Fruit fly (Drosophila melanogaster) whole organism, embryonic: ENCODE measurements around the gene lute.

ENCODE experiments used
- B-H1 ChIP-seq: fragments of 200-800 bp; sonication (Bioruptor generic); IDR thresholded peaks from 3 replicates; pipeline ENCODE4 v1.3.6; 2022; ENCODE audit warnings: missing biosample characterization, missing genetic modification characterization
- CG10959 ChIP-seq: fragments of 200-800 bp; sonication (Bioruptor generic); IDR thresholded peaks from 2 replicates; pipeline ENCODE4 v1.3.6; 2022; ENCODE audit warnings: missing biosample characterization, missing genetic modification characterization
- CG11695 ChIP-seq: fragments of 200-800 bp; sonication (Bioruptor generic); IDR thresholded peaks from 3 replicates; pipeline ENCODE4 v1.3.6; 2022; ENCODE audit warnings: missing biosample characterization, missing genetic modification characterization
- CG16815 ChIP-seq: fragments of 200-800 bp; sonication (Bioruptor generic); optimal IDR thresholded peaks from 3 replicates; lab custom pipeline; 2017; ENCODE audit warnings: missing biosample characterization, mild to moderate bottlenecking, missing genetic modification characterization
- CG17385 ChIP-seq: fragments of 200-800 bp; sonication (Bioruptor generic); optimal IDR thresholded peaks from 3 replicates; lab custom pipeline; 2018; ENCODE audit warnings: missing biosample characterization, mild to moderate bottlenecking, missing genetic modification characterization
- CG17568 ChIP-seq: fragments of 200-800 bp; sonication (Bioruptor generic); optimal IDR thresholded peaks from 2 replicates; lab custom pipeline; 2018; ENCODE audit warnings: missing biosample characterization, mild to moderate bottlenecking, missing genetic modification characterization, moderate library complexity
- CG2202 ChIP-seq: fragments of 200-800 bp; sonication (Bioruptor generic); optimal IDR thresholded peaks from 2 replicates; lab custom pipeline; 2018; ENCODE audit warnings: missing biosample characterization, mild to moderate bottlenecking, missing genetic modification characterization
- CG31388 ChIP-seq: fragments of 200-800 bp; sonication (Bioruptor generic); optimal IDR thresholded peaks from 2 replicates; lab custom pipeline; 2016; ENCODE audit warnings: missing biosample characterization, missing genetic modification characterization
- CG34376 ChIP-seq: fragments of 200-800 bp; sonication (Bioruptor generic); optimal IDR thresholded peaks from 2 replicates; lab custom pipeline; 2018; ENCODE audit warnings: missing biosample characterization, mild to moderate bottlenecking, missing genetic modification characterization
- CG4282 ChIP-seq: fragments of 200-800 bp; sonication (Bioruptor generic); optimal IDR thresholded peaks from 2 replicates; lab custom pipeline; 2016; ENCODE audit warnings: missing biosample characterization, missing genetic modification characterization
- CG4360 ChIP-seq: fragments of 200-800 bp; sonication (Bioruptor generic); IDR thresholded peaks from 2 replicates; pipeline ENCODE4 v1.3.6; 2022; ENCODE audit warnings: missing biosample characterization, missing genetic modification characterization
- CG5245 ChIP-seq: fragments of 200-800 bp; sonication (Bioruptor generic); optimal IDR thresholded peaks from 3 replicates; lab custom pipeline; 2016; ENCODE audit warnings: missing biosample characterization, missing genetic modification characterization
- CG6272 ChIP-seq: fragments of 200-800 bp; sonication (Bioruptor generic); IDR thresholded peaks from 2 replicates; pipeline ENCODE4 v1.3.6; 2022; ENCODE audit warnings: missing biosample characterization, missing genetic modification characterization
- CG6683 ChIP-seq: fragments of 200-800 bp; sonication (Bioruptor generic); optimal IDR thresholded peaks from 2 replicates; lab custom pipeline; 2017; ENCODE audit warnings: missing biosample characterization, mild to moderate bottlenecking, missing genetic modification characterization, missing genetic modification reagents
- CG6854 ChIP-seq: fragments of 200-800 bp; sonication (Bioruptor generic); optimal IDR thresholded peaks from 3 replicates; lab custom pipeline; 2017; ENCODE audit warnings: missing biosample characterization, mild to moderate bottlenecking, missing genetic modification characterization
- CG7928 ChIP-seq: fragments of 200-800 bp; sonication (Bioruptor generic); optimal IDR thresholded peaks from 2 replicates; lab custom pipeline; 2017; ENCODE audit warnings: missing biosample characterization, mild to moderate bottlenecking, missing genetic modification characterization
- CG8290 ChIP-seq, 3 experiments: fragments of 200-800 bp; sonication (Bioruptor generic); optimal IDR thresholded peaks; 2 replicates each; lab custom pipeline; 2016 to 2019; ENCODE audit warnings: missing biosample characterization in 3 of 3, missing genetic modification characterization in 3 of 3, mild to moderate bottlenecking in 2 of 3, moderate library complexity in 1 of 3
- D19B ChIP-seq: fragments of 200-800 bp; sonication (Bioruptor generic); optimal IDR thresholded peaks from 2 replicates; lab custom pipeline; 2017; ENCODE audit warnings: missing biosample characterization, mild to moderate bottlenecking, missing genetic modification characterization
- Dbx ChIP-seq: fragments of 200-800 bp; sonication (Bioruptor generic); IDR thresholded peaks from 3 replicates; pipeline ENCODE4 v1.3.6; 2022; ENCODE audit warnings: missing biosample characterization, missing genetic modification characterization
- Deaf1 ChIP-seq: fragments of 200-800 bp; optimal IDR thresholded peaks from 3 replicates; lab custom pipeline; 2019; ENCODE audit warnings: missing biosample characterization, mild to moderate bottlenecking, missing genetic modification characterization, moderate library complexity
- Fer3 ChIP-seq: fragments of 200-800 bp; sonication (Bioruptor generic); optimal IDR thresholded peaks from 2 replicates; lab custom pipeline; 2018; ENCODE audit warnings: missing biosample characterization, mild to moderate bottlenecking, missing genetic modification characterization, moderate library complexity
- Hr51 ChIP-seq, 2 experiments: fragments of 200-800 bp; sonication (Bioruptor generic); optimal IDR thresholded peaks; 2 replicates in 1 of 2; 3 replicates in 1 of 2; lab custom pipeline; 2016 to 2018; ENCODE audit warnings: missing biosample characterization in 2 of 2, missing genetic modification characterization in 2 of 2, mild to moderate bottlenecking in 1 of 2, moderate library complexity in 1 of 2
- Nf-YA ChIP-seq: fragments of 200-800 bp; sonication (Bioruptor generic); IDR thresholded peaks from 2 replicates; pipeline ENCODE4 v1.3.6; 2022; ENCODE audit warnings: missing biosample characterization, missing genetic modification characterization
- al ChIP-seq: fragments of 200-800 bp; sonication (Bioruptor generic); IDR thresholded peaks from 2 replicates; pipeline ENCODE4 v1.3.6; 2022; ENCODE audit warnings: missing biosample characterization, missing genetic modification characterization
- ara ChIP-seq: fragments of 200-800 bp; sonication (Bioruptor generic); IDR thresholded peaks from 2 replicates; pipeline ENCODE4 v1.3.6; 2022; ENCODE audit warnings: missing biosample characterization, missing genetic modification characterization
- bbx ChIP-seq: fragments of 200-800 bp; sonication (Bioruptor generic); IDR thresholded peaks from 2 replicates; pipeline ENCODE4 v1.3.6; 2022; ENCODE audit warnings: missing biosample characterization, missing genetic modification characterization; ENCODE audit not compliant: partially characterized antibody
- ci ChIP-seq: fragments of 200-800 bp; sonication (Bioruptor generic); IDR thresholded peaks from 3 replicates; pipeline ENCODE4 v1.3.6; 2022; ENCODE audit warnings: missing biosample characterization, missing genetic modification characterization
- ems ChIP-seq: fragments of 200-800 bp; sonication (Bioruptor generic); optimal IDR thresholded peaks from 3 replicates; lab custom pipeline; 2016; ENCODE audit warnings: missing biosample characterization, missing genetic modification characterization
- eve ChIP-seq, 2 experiments: fragments of >200 bp; optimal IDR thresholded peaks; 2 replicates each; lab custom pipeline; 2017; ENCODE audit warnings: missing biosample characterization in 2 of 2, missing genetic modification characterization in 2 of 2
- exex ChIP-seq: fragments of 200-800 bp; sonication (Bioruptor generic); optimal IDR thresholded peaks from 4 replicates; lab custom pipeline; 2018; ENCODE audit warnings: missing biosample characterization, mild to moderate bottlenecking, missing genetic modification characterization, moderate library complexity
- gcm ChIP-seq: fragments of 200-800 bp; sonication (Bioruptor generic); optimal IDR thresholded peaks from 2 replicates; lab custom pipeline; 2019; ENCODE audit warnings: missing biosample characterization, mild to moderate bottlenecking, missing genetic modification characterization, moderate library complexity
- gcm2 ChIP-seq: fragments of 200-800 bp; sonication (Bioruptor generic); optimal IDR thresholded peaks from 2 replicates; lab custom pipeline; 2016; ENCODE audit warnings: missing biosample characterization, missing genetic modification characterization
- hkb ChIP-seq, 2 experiments: fragments of 200-800 bp in 1 of 2; fragments of >200 bp in 1 of 2; sonication (Bioruptor generic) in 1 of 2; IDR thresholded peaks in 1 of 2; optimal IDR thresholded peaks in 1 of 2; 2 replicates each; pipeline versions ENCODE4 v1.3.6 to Lab custom; 2017 to 2022; ENCODE audit warnings: missing biosample characterization in 1 of 2, missing genetic modification characterization in 1 of 2
- mirr ChIP-seq: fragments of 200-800 bp; sonication (Bioruptor generic); optimal IDR thresholded peaks from 3 replicates; lab custom pipeline; 2018; ENCODE audit warnings: missing biosample characterization, mild to moderate bottlenecking, missing genetic modification characterization
- nau ChIP-seq: fragments of 200-800 bp; sonication (Bioruptor generic); optimal IDR thresholded peaks from 3 replicates; lab custom pipeline; 2017; ENCODE audit warnings: missing biosample characterization, mild to moderate bottlenecking, missing genetic modification characterization, missing genetic modification reagents
- nmo ChIP-seq: fragments of 200-800 bp; sonication (Bioruptor generic); optimal IDR thresholded peaks from 2 replicates; lab custom pipeline; 2018; ENCODE audit warnings: missing biosample characterization, mild to moderate bottlenecking, missing genetic modification characterization, moderate library complexity
- onecut ChIP-seq: fragments of 200-800 bp; sonication (Bioruptor generic); IDR thresholded peaks from 2 replicates; pipeline ENCODE4 v1.3.6; 2022; ENCODE audit warnings: missing biosample characterization, missing genetic modification characterization
- org-1 ChIP-seq: fragments of 200-800 bp; sonication (Bioruptor generic); optimal IDR thresholded peaks from 2 replicates; lab custom pipeline; 2017; ENCODE audit warnings: missing biosample characterization, missing genetic modification characterization
- pita ChIP-seq: fragments of 200-800 bp; sonication (Bioruptor generic); optimal IDR thresholded peaks from 2 replicates; lab custom pipeline; 2017; ENCODE audit warnings: missing biosample characterization, mild to moderate bottlenecking, missing genetic modification characterization
- prd ChIP-seq, 3 experiments: fragments of >200 bp in 2 of 3; fragments of 200-800 bp in 1 of 3; sonication (Bioruptor generic) in 1 of 3; optimal IDR thresholded peaks in 2 of 3; IDR thresholded peaks in 1 of 3; 2 replicates in 2 of 3; 3 replicates in 1 of 3; pipeline versions ENCODE4 v1.3.6 to Lab custom; 2017 to 2022; ENCODE audit warnings: missing biosample characterization in 1 of 3, missing genetic modification characterization in 1 of 3
- sc ChIP-seq, 3 experiments: fragments of >200 bp in 2 of 3; fragments of 200-800 bp in 1 of 3; sonication (Bioruptor generic) in 1 of 3; optimal IDR thresholded peaks; 2 replicates in 2 of 3; 3 replicates in 1 of 3; lab custom pipeline; 2017; ENCODE audit warnings: mild to moderate bottlenecking in 1 of 3, missing biosample characterization in 1 of 3, missing genetic modification characterization in 1 of 3, missing genetic modification reagents in 1 of 3
- sens-2 ChIP-seq: fragments of 200-800 bp; sonication (Bioruptor generic); IDR thresholded peaks from 2 replicates; pipeline ENCODE4 v1.3.6; 2022; ENCODE audit warnings: missing biosample characterization, missing genetic modification characterization
- tx ChIP-seq: fragments of 200-800 bp; sonication (Bioruptor generic); optimal IDR thresholded peaks from 2 replicates; lab custom pipeline; 2016; ENCODE audit warnings: missing biosample characterization, missing genetic modification characterization
- unpg ChIP-seq: fragments of 200-800 bp; sonication (Bioruptor generic); optimal IDR thresholded peaks from 3 replicates; lab custom pipeline; 2018; ENCODE audit warnings: missing biosample characterization, mild to moderate bottlenecking, missing genetic modification characterization, moderate library complexity
- usp ChIP-seq: fragments of >200 bp; optimal IDR thresholded peaks from 2 replicates; lab custom pipeline; 2017; ENCODE audit warnings: missing biosample characterization, missing genetic modification characterization
- vvl ChIP-seq: fragments of 200-800 bp; sonication (Bioruptor generic); IDR thresholded peaks from 2 replicates; pipeline ENCODE4 v1.3.6; 2022; ENCODE audit warnings: missing biosample characterization, missing genetic modification characterization
- zf30C ChIP-seq: fragments of 200-800 bp; sonication (Bioruptor generic); optimal IDR thresholded peaks from 3 replicates; lab custom pipeline; 2018; ENCODE audit warnings: missing biosample characterization, mild to moderate bottlenecking, missing genetic modification characterization

Gene lute

dm6 chr3R:17385329-17386019 is 5.7 kb downstream of the lute start (continued):
- TF ChIP-seq hkb (optimal IDR thresholded peaks at IDR 0.05; lab: Kevin White, UChicago) (peak; percentile 43), hkb (GFP tag; IDR thresholded peaks at IDR 0.05; lab: Robert Waterston, UW) (peak; percentile 52; the same call in 1 of the 2 replicates), gcm2 (GFP tag; lab: Kevin White, UChicago) (peak; percentile 3), Nf-YA (no peak; the same call in 1 of the 2 replicates), tx (GFP tag; lab: Kevin White, UChicago) (peak; percentile 66), CG6854 (GFP tag; lab: Kevin White, UChicago) (peak; percentile 60), Deaf1 (tag; lab: Kevin White, UChicago) (peak; percentile 18), CG17385 (peak; percentile 3), org-1 (GFP tag; lab: Kevin White, UChicago) (peak; percentile 38), CG31388 (GFP tag; lab: Kevin White, UChicago) (no peak), Fer3 (tag; lab: Kevin White, UChicago) (peak; percentile 49), zf30C (GFP tag; lab: Kevin White, UChicago) (no peak), ara (GFP tag; lab: Robert Waterston, UW) (peak; percentile 40; the same call in 1 of the 2 replicates), al (GFP tag; lab: Robert Waterston, UW) (no peak), exex (tag; lab: Kevin White, UChicago) (no peak), CG10959 (GFP tag; lab: Robert Waterston, UW) (no peak), CG11695 (GFP tag; lab: Robert Waterston, UW) (peak; percentile 53; the same call in 2 of the 3 replicates), vvl (GFP tag; lab: Robert Waterston, UW) (peak; percentile 91), nau (GFP tag; lab: Kevin White, UChicago) (peak; percentile 17), sens-2 (GFP tag; lab: Robert Waterston, UW) (no peak), unpg (GFP tag; lab: Kevin White, UChicago) (peak; percentile 7), B-H1 (GFP tag; lab: Robert Waterston, UW) (no peak; the same call in 2 of the 3 replicates), CG8290 (GFP tag; optimal IDR thresholded peaks at IDR 0.05; lab: Kevin White, UChicago) (peak; percentile 61), CG8290 (tag; optimal IDR thresholded peaks at IDR 0.05; lab: Kevin White, UChicago) (peak in 1 of 2 experiments; percentile 85), Hr51 (GFP tag; optimal IDR thresholded peaks at IDR 0.05; lab: Kevin White, UChicago) (peak; percentile 65 to 72), nmo (peak; percentile 35), CG6272 (no peak), mirr (GFP tag; lab: Kevin White, UChicago) (peak; percentile 24), eve (GFP tag; optimal IDR thresholded peaks at IDR 0.05; lab: Kevin White, UChicago) (peak in 1 of 2 experiments; percentile 87), prd (optimal IDR thresholded peaks at IDR 0.05; lab: Kevin White, UChicago) (no peak), prd (GFP tag; IDR thresholded peaks at IDR 0.05; lab: Robert Waterston, UW) (0 out of 3 replicates have a peak, but pooled peaks have one; percentile 51), ems (peak; percentile 41), CG2202 (peak; percentile 3), sc (optimal IDR thresholded peaks at IDR 0.05; lab: Kevin White, UChicago) (no peak), sc (GFP tag; optimal IDR thresholded peaks at IDR 0.05; lab: Kevin White, UChicago) (no peak), D19B (GFP tag; lab: Kevin White, UChicago) (no peak), pita (GFP tag; lab: Kevin White, UChicago) (no peak), CG34376 (peak; percentile 63), CG5245 (GFP tag; lab: Kevin White, UChicago) (peak; percentile 35), gcm (no peak), bbx (GFP tag; lab: Robert Waterston, UW) (peak; percentile 29; the same call in 1 of the 2 replicates), usp (GFP tag; lab: Kevin White, UChicago) (no peak), CG7928 (GFP tag; lab: Kevin White, UChicago) (peak; percentile 96), Dbx (GFP tag; lab: Robert Waterston, UW) (peak; percentile 79), CG4360 (GFP tag; lab: Robert Waterston, UW) (peak; percentile 24; the same call in 1 of the 2 replicates), onecut (GFP tag; lab: Robert Waterston, UW) (no peak), CG6683 (GFP tag; lab: Kevin White, UChicago) (no peak), CG4282 (GFP tag; lab: Kevin White, UChicago) (peak; percentile 66), ci (GFP tag; lab: Robert Waterston, UW) (peak; percentile 85), CG17568 (GFP tag; lab: Kevin White, UChicago) (no peak), CG16815 (no peak)
